Worm (Caenorhabditis elegans) whole organism, L3 larva: ENCODE results near the gene Y38H8A.1.
"Not testable (repeated sequence)": the region's sequence is repeated elsewhere in the genome, so short reads cannot be mapped to it uniquely, and the experiment has no call there.

Experiments used
- R02D3.7 ChIP-seq: fragments of 150-350 bp; optimal IDR thresholded peaks from 2 replicates; lab custom pipeline; 2014; ENCODE audit warnings: missing biosample characterization, missing genetic modification characterization
- ZK546.5 ChIP-seq: sonication (generic microtip); optimal IDR thresholded peaks from 2 replicates; lab custom pipeline; 2017; ENCODE audit warnings: missing biosample characterization, missing genetic modification characterization
- aly-2 ChIP-seq: fragments of 150-350 bp; optimal IDR thresholded peaks from 2 replicates; lab custom pipeline; 2014; ENCODE audit warnings: missing biosample characterization, missing genetic modification characterization
- ama-1 ChIP-seq: fragments of 150-350 bp; optimal IDR thresholded peaks from 2 replicates; lab custom pipeline; 2018
- ceh-16 ChIP-seq: sonication (generic microtip); optimal IDR thresholded peaks from 2 replicates; lab custom pipeline; 2017; ENCODE audit warnings: missing biosample characterization, missing genetic modification characterization
- ceh-28 ChIP-seq: fragments of 150-350 bp; optimal IDR thresholded peaks from 2 replicates; lab custom pipeline; 2014; ENCODE audit warnings: missing biosample characterization, missing genetic modification reagents, missing genetic modification characterization
- ceh-82 ChIP-seq: fragments of 150-350 bp; optimal IDR thresholded peaks from 2 replicates; lab custom pipeline; 2014; ENCODE audit warnings: missing biosample characterization, missing genetic modification characterization
- ceh-9 ChIP-seq: sonication (generic microtip); optimal IDR thresholded peaks from 2 replicates; lab custom pipeline; 2018; ENCODE audit warnings: missing biosample characterization, missing genetic modification characterization
- daf-12 ChIP-seq: fragments of 150-350 bp; optimal IDR thresholded peaks from 2 replicates; lab custom pipeline; 2014; ENCODE audit warnings: missing biosample characterization, missing genetic modification reagents, missing genetic modification characterization
- egl-27 ChIP-seq: sonication (generic microtip); optimal IDR thresholded peaks from 4 replicates; lab custom pipeline; 2017; ENCODE audit warnings: missing biosample characterization, missing genetic modification reagents, missing genetic modification characterization
- egl-5 ChIP-seq: fragments of 150-350 bp; optimal IDR thresholded peaks from 2 replicates; lab custom pipeline; 2017; ENCODE audit warnings: missing biosample characterization, missing genetic modification reagents, missing genetic modification characterization, inconsistent platforms
- elt-2 ChIP-seq: sonication (generic microtip); optimal IDR thresholded peaks from 2 replicates; lab custom pipeline; 2016; ENCODE audit warnings: missing genetic modification reagents, mild to moderate bottlenecking, missing genetic modification characterization, missing compliant biosample characterization
- elt-3 ChIP-seq, 3 experiments: fragments of 150-350 bp in 1 of 3; sonication (generic microtip) in 2 of 3; optimal IDR thresholded peaks; 2 replicates in 2 of 3; 4 replicates in 1 of 3; lab custom pipeline; 2014 to 2017; ENCODE audit warnings: missing biosample characterization in 3 of 3, missing genetic modification characterization in 3 of 3
- fkh-10 ChIP-seq: sonication (generic microtip); optimal IDR thresholded peaks from 2 replicates; lab custom pipeline; 2017; ENCODE audit warnings: missing biosample characterization, missing genetic modification reagents, missing genetic modification characterization
- fkh-2 ChIP-seq: fragments of 150-350 bp; optimal IDR thresholded peaks from 2 replicates; lab custom pipeline; 2014; ENCODE audit warnings: missing biosample characterization, missing genetic modification reagents, missing genetic modification characterization
- jun-1 ChIP-seq: fragments of 150-350 bp; optimal IDR thresholded peaks from 2 replicates; lab custom pipeline; 2014; ENCODE audit warnings: missing biosample characterization, missing genetic modification reagents, missing genetic modification characterization
- lin-15B ChIP-seq: fragments of 150-350 bp; optimal IDR thresholded peaks from 2 replicates; lab custom pipeline; 2014; ENCODE audit warnings: missing biosample characterization, missing genetic modification characterization
- lin-39 ChIP-seq: fragments of 150-350 bp; optimal IDR thresholded peaks from 2 replicates; lab custom pipeline; 2018; ENCODE audit warnings: missing biosample characterization, missing genetic modification reagents, missing genetic modification characterization
- lsy-12 ChIP-seq: sonication (generic microtip); optimal IDR thresholded peaks from 2 replicates; lab custom pipeline; 2016; ENCODE audit warnings: mild to moderate bottlenecking, missing genetic modification characterization, missing compliant biosample characterization
- mml-1 ChIP-seq: fragments of 150-350 bp; sonication (generic microtip); optimal IDR thresholded peaks from 3 replicates; lab custom pipeline; 2014; ENCODE audit warnings: missing biosample characterization, missing genetic modification characterization
- nfya-1 ChIP-seq: sonication (generic microtip); optimal IDR thresholded peaks from 2 replicates; lab custom pipeline; 2017; ENCODE audit warnings: missing genetic modification characterization, mild to moderate bottlenecking, missing compliant biosample characterization, antibody characterized with exemption, moderate library complexity; ENCODE audit not compliant: insufficient read depth
- nhr-11 ChIP-seq: fragments of 150-350 bp; optimal IDR thresholded peaks from 2 replicates; lab custom pipeline; 2014; ENCODE audit warnings: missing biosample characterization, missing genetic modification characterization
- nhr-12 ChIP-seq: fragments of 150-350 bp; optimal IDR thresholded peaks from 2 replicates; lab custom pipeline; 2014; ENCODE audit warnings: missing biosample characterization, missing genetic modification characterization
- nhr-23 ChIP-seq: fragments of 150-350 bp; optimal IDR thresholded peaks from 2 replicates; lab custom pipeline; 2014; ENCODE audit warnings: missing biosample characterization, missing genetic modification reagents, missing genetic modification characterization
- nhr-237 ChIP-seq: fragments of 150-350 bp; optimal IDR thresholded peaks from 2 replicates; lab custom pipeline; 2014; ENCODE audit warnings: missing biosample characterization, missing genetic modification characterization
- nhr-25 ChIP-seq: sonication (generic microtip); optimal IDR thresholded peaks from 2 replicates; lab custom pipeline; 2017; ENCODE audit warnings: missing biosample characterization, missing genetic modification characterization
- nhr-28 ChIP-seq: fragments of 150-350 bp; optimal IDR thresholded peaks from 2 replicates; lab custom pipeline; 2014; ENCODE audit warnings: missing biosample characterization, missing genetic modification characterization
- nhr-43 ChIP-seq: sonication (generic microtip); optimal IDR thresholded peaks from 2 replicates; lab custom pipeline; 2016; ENCODE audit warnings: mild to moderate bottlenecking, missing genetic modification characterization, missing compliant biosample characterization; ENCODE audit not compliant: poor library complexity, severe bottlenecking
- nhr-67 ChIP-seq: fragments of 150-350 bp; optimal IDR thresholded peaks from 2 replicates; lab custom pipeline; 2014; ENCODE audit warnings: missing biosample characterization, missing genetic modification characterization
- nhr-76 ChIP-seq: fragments of 150-350 bp; sonication (generic microtip); optimal IDR thresholded peaks from 5 replicates; lab custom pipeline; 2014; ENCODE audit warnings: missing biosample characterization, missing genetic modification characterization
- nhr-77 ChIP-seq: fragments of 150-350 bp; optimal IDR thresholded peaks from 2 replicates; lab custom pipeline; 2014; ENCODE audit warnings: missing biosample characterization, missing genetic modification characterization
- pha-4 ChIP-seq: fragments of 150-350 bp; optimal IDR thresholded peaks from 2 replicates; lab custom pipeline; 2014; ENCODE audit warnings: missing biosample characterization, missing genetic modification reagents, missing genetic modification characterization
- pqm-1 ChIP-seq: fragments of 150-350 bp; optimal IDR thresholded peaks from 2 replicates; lab custom pipeline; 2017; ENCODE audit warnings: missing biosample characterization, missing genetic modification characterization, inconsistent platforms
- sea-2 ChIP-seq: fragments of 150-350 bp; sonication (generic microtip); optimal IDR thresholded peaks from 4 replicates; lab custom pipeline; 2014; ENCODE audit warnings: missing biosample characterization, missing genetic modification reagents, missing genetic modification characterization
- unc-62 ChIP-seq: fragments of 150-350 bp; sonication (generic microtip); optimal IDR thresholded peaks from 4 replicates; lab custom pipeline; 2014; ENCODE audit warnings: missing biosample characterization, missing genetic modification reagents, missing genetic modification characterization
- zag-1 ChIP-seq: fragments of 150-350 bp; optimal IDR thresholded peaks from 2 replicates; lab custom pipeline; 2014; ENCODE audit warnings: missing biosample characterization, missing genetic modification characterization
- ztf-11 ChIP-seq: fragments of 150-350 bp; optimal IDR thresholded peaks from 2 replicates; lab custom pipeline; 2014; ENCODE audit warnings: missing biosample characterization, missing genetic modification characterization
- ztf-4 ChIP-seq: fragments of 150-350 bp; optimal IDR thresholded peaks from 2 replicates; lab custom pipeline; 2014; ENCODE audit warnings: missing biosample characterization, missing genetic modification characterization

The Y38H8A.1 gene

ce11 chrIV:13454698-13455097 is 27.9 kb upstream of the Y38H8A.1 start, which contains the start of gene uso-1:
Gene uso-1 (minus strand): TSS chrIV:13454798.
- TF ChIP-seq egl-27 (no peak), ceh-28 (tag; lab: Kevin White, UChicago) (no peak), egl-5 (tag; lab: Kevin White, UChicago) (no peak), pqm-1 (tag; lab: Kevin White, UChicago) (no peak), nhr-76 (tag; lab: Kevin White, UChicago) (no peak), fkh-2 (no peak), elt-3 (tag; optimal IDR thresholded peaks at IDR 0.05; lab: Kevin White, UChicago) (no peak), nhr-43 (tag; lab: Kevin White, UChicago) (no peak), elt-2 (tag; lab: Kevin White, UChicago) (no peak), nhr-12 (tag; lab: Kevin White, UChicago) (no peak), ceh-82 (tag; lab: Kevin White, UChicago) (no peak), nhr-77 (no peak), lin-15B (tag; lab: Kevin White, UChicago) (no peak), ama-1 (lab: Kevin White, UChicago) (no peak), zag-1 (no peak), daf-12 (tag; lab: Kevin White, UChicago) (no peak)

DNA sequence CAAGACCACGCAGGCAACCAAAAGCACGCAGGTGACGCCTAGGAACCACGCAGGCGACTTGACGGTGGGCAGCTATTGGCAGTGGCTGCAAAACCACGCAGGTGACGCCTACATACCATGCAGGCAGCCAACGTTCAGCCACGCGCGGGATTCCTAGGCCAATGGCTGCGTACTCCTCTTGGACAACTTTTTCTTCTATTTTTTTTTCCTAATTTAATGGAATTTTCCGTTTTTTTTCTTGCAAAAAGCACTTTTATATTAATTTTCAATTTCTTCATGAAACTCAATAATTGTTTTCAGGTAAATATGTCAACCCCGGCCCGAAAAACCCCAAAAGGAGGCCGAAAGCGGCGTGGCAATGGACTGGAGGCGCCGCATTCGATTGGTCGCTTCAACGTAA is 27.4 kb upstream of the Y38H8A.1 start, which contains the start of gene Y38H8A.7:
Y38H8A.7 (plus strand) TSS at position 301 of the 400 bp plus-strand sequence.
- TF ChIP-seq daf-12, egl-5, nhr-28 (tag; lab: Kevin White, UChicago): not testable (repeated sequence)

- TF ChIP-seq nhr-25, result no peak
- no peak for TF ChIP-seq pha-4 (tag; lab: Kevin White, UChicago)
- TF ChIP-seq pqm-1 (tag; lab: Kevin White, UChicago), result no peak
- no peak for TF ChIP-seq aly-2
- no peak for TF ChIP-seq sea-2 (GFP tag; lab: Kevin White, UChicago)
- TF ChIP-seq fkh-10 (GFP tag; lab: Kevin White, UChicago), result no peak
- no peak for TF ChIP-seq nfya-1 (tag; lab: Kevin White, UChicago)
- TF ChIP-seq nhr-43 (tag; lab: Kevin White, UChicago), result no peak
- TF ChIP-seq ztf-4 (tag; lab: Kevin White, UChicago), result no peak
- no peak for TF ChIP-seq nhr-67 (tag; lab: Kevin White, UChicago)
- no peak for TF ChIP-seq R02D3.7 (tag; lab: Kevin White, UChicago)
- no peak for TF ChIP-seq ama-1 (lab: Kevin White, UChicago)
- TF ChIP-seq elt-2 (tag; lab: Kevin White, UChicago), result no peak
- TF ChIP-seq ZK546.5 (tag; lab: Kevin White, UChicago), result no peak
- no peak for TF ChIP-seq nhr-23 (tag; lab: Kevin White, UChicago)
- no peak for TF ChIP-seq elt-3 (tag; optimal IDR thresholded peaks at IDR 0.05; lab: Kevin White, UChicago)
- no peak for TF ChIP-seq lin-39 (tag; lab: Kevin White, UChicago)
- TF ChIP-seq nhr-237 (tag; lab: Kevin White, UChicago), result no peak
- no peak for TF ChIP-seq jun-1 (tag; lab: Kevin White, UChicago)
- no peak for TF ChIP-seq lin-15B (tag; lab: Kevin White, UChicago)
Measured at ce11 chrIV:13456893-13457292, 25.7 kb upstream of the Y38H8A.1 start.

DNA sequence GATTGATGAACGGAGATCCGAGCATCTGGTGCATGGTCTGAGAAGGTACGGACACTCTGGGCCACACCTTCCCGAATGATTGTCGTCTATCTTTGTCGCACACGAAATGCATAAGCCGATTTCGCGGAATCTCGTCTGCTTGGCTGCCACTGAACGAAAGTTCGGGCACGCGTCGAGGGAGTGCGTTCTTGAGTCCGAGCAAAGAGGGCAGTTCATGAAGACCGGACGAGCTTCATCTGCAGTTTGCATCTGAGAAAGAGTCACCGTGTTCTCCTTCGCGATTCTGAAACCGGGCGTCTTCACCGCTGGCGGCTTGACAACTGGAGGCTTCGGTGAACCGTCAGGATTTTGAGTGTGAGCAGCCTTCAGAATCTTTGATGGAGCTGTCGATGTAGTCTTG is 24.3 kb upstream of the Y38H8A.1 start:
- TF ChIP-seq pha-4 (tag; lab: Kevin White, UChicago) (no peak), unc-62 (GFP tag; lab: Kevin White, UChicago) (no peak), ceh-9 (tag; lab: Kevin White, UChicago) (no peak), mml-1 (no peak)

DNA sequence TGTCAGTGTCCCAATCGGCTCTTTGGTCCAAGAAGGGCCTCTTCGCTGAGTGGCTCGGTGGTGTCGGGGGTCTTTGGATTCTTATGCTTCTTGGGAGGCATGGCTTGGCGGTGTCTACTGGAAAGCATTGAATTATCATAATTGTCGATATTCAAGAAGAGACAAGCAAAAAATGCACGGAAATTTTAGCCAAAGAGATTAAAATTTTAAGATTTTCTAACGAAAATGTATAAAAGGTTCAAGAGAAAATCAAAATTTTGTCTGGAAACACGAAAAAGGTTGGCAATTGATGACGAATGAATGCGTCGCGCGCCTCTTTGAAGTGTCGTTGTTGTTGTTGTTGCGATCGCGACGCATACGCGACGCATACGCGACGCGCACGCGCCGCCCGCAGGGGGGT is 21.7 kb upstream of the Y38H8A.1 start, which contains the start of gene Y38H8A.12:
Y38H8A.12 (minus strand) TSS at position 101 of the 400 bp plus-strand sequence.
- TF ChIP-seq nfya-1 (tag; lab: Kevin White, UChicago), result no peak
- TF ChIP-seq fkh-2, result no peak
- no peak for TF ChIP-seq ceh-16
- no peak for TF ChIP-seq nhr-11
- TF ChIP-seq ceh-28 (tag; lab: Kevin White, UChicago), result no peak
- TF ChIP-seq nhr-237 (tag; lab: Kevin White, UChicago), result no peak
- TF ChIP-seq lin-15B (tag; lab: Kevin White, UChicago), result no peak
- no peak for TF ChIP-seq lsy-12 (tag; lab: Kevin White, UChicago)
- TF ChIP-seq ztf-11, result no peak
- TF ChIP-seq nhr-77, result no peak
- TF ChIP-seq sea-2 (GFP tag; lab: Kevin White, UChicago), result no peak
- TF ChIP-seq pqm-1 (tag; lab: Kevin White, UChicago), result no peak
- TF ChIP-seq ama-1 (lab: Kevin White, UChicago), result no peak
- TF ChIP-seq ceh-82 (tag; lab: Kevin White, UChicago), result no peak
- TF ChIP-seq nhr-43 (tag; lab: Kevin White, UChicago), result no peak
- no peak for TF ChIP-seq ZK546.5 (tag; lab: Kevin White, UChicago)
- no peak for TF ChIP-seq daf-12 (tag; lab: Kevin White, UChicago)
- no peak for TF ChIP-seq nhr-25
